Fruit fly (Drosophila melanogaster): ENCODE measurements around the gene sstn.

sstn gene

DNA sequence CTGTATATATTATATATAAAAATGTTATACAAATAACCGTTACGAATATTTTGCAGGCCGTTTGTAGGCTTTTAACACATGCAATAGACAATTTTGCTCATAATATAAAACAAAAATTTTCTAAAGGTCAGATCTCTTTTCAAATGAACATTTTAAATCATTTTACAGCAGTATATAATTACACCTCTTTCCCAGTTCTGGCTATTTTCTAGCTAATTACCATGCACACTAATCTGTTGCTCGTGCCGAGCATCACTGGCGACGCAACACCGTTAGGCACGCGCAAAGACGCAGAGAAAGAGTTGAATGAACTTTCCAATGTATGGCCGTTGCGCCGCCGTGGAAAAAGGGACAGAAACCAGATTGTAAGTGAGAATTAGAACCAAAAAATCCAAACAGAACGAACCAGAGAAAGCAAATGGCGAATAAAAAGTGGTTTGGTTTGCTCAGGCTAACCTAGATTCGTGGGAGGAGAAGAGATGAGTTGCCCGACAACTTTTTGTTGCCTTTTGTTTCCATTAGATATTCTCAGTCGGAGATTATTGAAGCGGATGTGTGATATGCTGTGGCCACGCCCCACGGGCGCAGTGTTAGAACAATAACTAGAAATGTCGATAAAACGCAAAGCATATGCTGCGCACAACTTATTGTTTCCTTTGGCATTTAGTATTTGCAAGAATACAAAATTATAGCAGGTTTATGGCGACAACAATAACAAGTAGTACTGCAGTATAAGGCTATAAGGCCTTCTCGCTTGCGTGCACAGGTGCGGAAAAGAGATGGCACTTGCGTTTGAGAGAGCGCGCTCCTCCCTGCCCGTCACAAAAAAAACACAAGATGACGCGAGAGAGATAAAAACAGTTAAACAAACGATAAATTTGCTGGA lies 46.8 kb upstream of the sstn start (continued):
- TF ChIP-seq CG10654 (GFP tag; optimal IDR thresholded peaks at IDR 0.05) (no peak), Usf (GFP tag; optimal IDR thresholded peaks at IDR 0.05) (no peak), CG6765 (GFP tag; optimal IDR thresholded peaks at IDR 0.05) (no peak), CG11247 (GFP tag; IDR thresholded peaks at IDR 0.05) (no peak), CG32532 (GFP tag; IDR thresholded peaks at IDR 0.05) (peak; percentile 55; the same call in 1 of the 2 replicates), CG3847 (GFP tag; IDR thresholded peaks at IDR 0.05) (no peak), gro (GFP tag; optimal IDR thresholded peaks at IDR 0.05) (no peak), zf30C (GFP tag; optimal IDR thresholded peaks at IDR 0.05) (no peak), CG15269 (tag; optimal IDR thresholded peaks at IDR 0.05) (no peak), CG9932 (GFP tag; IDR thresholded peaks at IDR 0.05) (peak; percentile 64), phol (tag; optimal IDR thresholded peaks at IDR 0.05) (peak; percentile 16), Jarid2 (GFP tag; optimal IDR thresholded peaks at IDR 0.05) (no peak), CG2875 (GFP tag; optimal IDR thresholded peaks at IDR 0.05) (no peak), dmrt99B (tag; optimal IDR thresholded peaks at IDR 0.05) (no peak), onecut (GFP tag; IDR thresholded peaks at IDR 0.05) (no peak), ap (GFP tag; IDR thresholded peaks at IDR 0.05) (no peak), sna (GFP tag; IDR thresholded peaks at IDR 0.05; ENCODE audit: partially characterized antibody) (no peak), Nf-YB (GFP tag; optimal IDR thresholded peaks at IDR 0.05) (no peak), Sox102F (GFP tag; optimal IDR thresholded peaks at IDR 0.05) (no peak), CG2129 (GFP tag; IDR thresholded peaks at IDR 0.05; ENCODE audit: partially characterized antibody) (no peak), nom (GFP tag; optimal IDR thresholded peaks at IDR 0.05) (peak; percentile 54), CG1024 (GFP tag; IDR thresholded peaks at IDR 0.05) (no peak), psq (GFP tag; optimal IDR thresholded peaks at IDR 0.05) (no peak), CG11504 (tag; optimal IDR thresholded peaks at IDR 0.05) (peak; percentile 37), CG4854 (GFP tag; optimal IDR thresholded peaks at IDR 0.05) (no peak), Max (GFP tag; optimal IDR thresholded peaks at IDR 0.05) (no peak), toy (GFP tag; IDR thresholded peaks at IDR 0.05) (no peak), Myb (GFP tag; optimal IDR thresholded peaks at IDR 0.05) (no peak), ATbp (GFP tag; optimal IDR thresholded peaks at IDR 0.05) (no peak), inv (GFP tag; IDR thresholded peaks at IDR 0.05; ENCODE audit: partially characterized antibody) (no peak), Ssrp (tag; optimal IDR thresholded peaks at IDR 0.05) (peak; percentile 30), vfl (GFP tag; optimal IDR thresholded peaks at IDR 0.05) (no peak), cad (GFP tag; optimal IDR thresholded peaks at IDR 0.05) (no peak), tx (GFP tag; optimal IDR thresholded peaks at IDR 0.05) (no peak), CG17912 (GFP tag; optimal IDR thresholded peaks at IDR 0.05) (peak; percentile 10), E2f2 (GFP tag; IDR thresholded peaks at IDR 0.05) (no peak), Dll (GFP tag; IDR thresholded peaks at IDR 0.05; ENCODE audit: partially characterized antibody) (no peak), Elba2 (GFP tag; optimal IDR thresholded peaks at IDR 0.05) (no peak), HHEX (GFP tag; optimal IDR thresholded peaks at IDR 0.05) (no peak), bigmax (GFP tag; optimal IDR thresholded peaks at IDR 0.05) (no peak), kni (GFP tag; optimal IDR thresholded peaks at IDR 0.05) (peak; percentile 83), CG42726 (GFP tag; IDR thresholded peaks at IDR 0.05; ENCODE audit: partially characterized antibody) (no peak), al (GFP tag; IDR thresholded peaks at IDR 0.05) (peak; percentile 36; the same call in 1 of the 2 replicates), CG9609 (GFP tag; optimal IDR thresholded peaks at IDR 0.05) (no peak), CG13287 (GFP tag; IDR thresholded peaks at IDR 0.05; ENCODE audit: partially characterized antibody) (no peak), CG7271 (tag; optimal IDR thresholded peaks at IDR 0.05) (no peak), gem (tag; optimal IDR thresholded peaks at IDR 0.05) (peak; percentile 51), unc-4 (GFP tag; IDR thresholded peaks at IDR 0.05; ENCODE audit: partially characterized antibody) (no peak)
